Fruit fly (Drosophila melanogaster): ENCODE results near the gene CG33170.

Gene CG33170

DNA sequence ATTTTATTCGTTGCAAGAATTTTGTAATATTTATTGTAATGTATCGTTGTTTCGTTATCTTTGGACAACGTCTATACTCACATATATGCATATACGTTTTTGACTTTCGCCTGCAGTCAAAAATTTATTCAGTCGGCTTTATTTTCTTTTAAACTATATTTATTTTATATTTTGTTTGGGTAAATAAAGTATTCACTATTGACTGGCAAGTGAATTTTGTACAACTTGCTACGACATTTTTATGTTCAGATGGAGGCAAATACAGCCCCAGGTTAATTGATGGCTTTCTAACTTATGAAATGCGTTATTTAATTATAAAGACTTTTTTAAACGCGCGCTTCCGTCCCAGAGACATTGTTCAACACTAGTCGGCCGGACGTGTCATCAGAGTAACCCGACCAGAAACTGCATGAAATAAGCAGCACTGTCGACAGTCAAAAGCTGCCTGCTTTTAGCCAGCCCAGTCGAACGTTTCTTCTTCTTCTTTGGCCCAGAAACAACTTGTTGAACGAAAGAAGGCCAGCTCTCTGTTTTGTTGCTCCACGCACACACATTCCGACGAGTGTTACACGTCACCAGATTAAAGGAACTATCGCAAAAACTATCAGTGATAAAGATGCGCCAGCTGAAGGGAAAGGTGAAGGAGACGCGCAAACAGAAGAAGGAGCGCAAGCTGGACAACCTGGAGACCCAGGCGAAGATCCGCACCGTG is 877 bp upstream of the CG33170 start, which contains the start of gene CG33169 (continued):
- TF ChIP-seq CrebB (tag; optimal IDR thresholded peaks at IDR 0.05) (peak; percentile 82), gce (GFP tag; IDR thresholded peaks at IDR 0.05) (peak; percentile 72; the same call in 2 of the 3 replicates), Oli (tag; optimal IDR thresholded peaks at IDR 0.05) (peak; percentile 47), sima (GFP tag; optimal IDR thresholded peaks at IDR 0.05) (peak; percentile 28), Ets97D (GFP tag; optimal IDR thresholded peaks at IDR 0.05) (peak; percentile 98), toy (GFP tag; IDR thresholded peaks at IDR 0.05) (peak; percentile 50; the same call in 1 of the 2 replicates), sr (GFP tag; IDR thresholded peaks at IDR 0.05) (peak; percentile 68; the same call in 2 of the 3 replicates), Nf-YC (tag; optimal IDR thresholded peaks at IDR 0.05) (peak; percentile 73), bab2 (GFP tag; optimal IDR thresholded peaks at IDR 0.05) (peak; percentile 82), Kr (GFP tag; optimal IDR thresholded peaks at IDR 0.05) (no peak), scrt (GFP tag; optimal IDR thresholded peaks at IDR 0.05) (peak; percentile 100), Dbx (GFP tag; IDR thresholded peaks at IDR 0.05) (peak; percentile 93), en (GFP tag; optimal IDR thresholded peaks at IDR 0.05) (peak; percentile 46), MESR4 (GFP tag; optimal IDR thresholded peaks at IDR 0.05) (peak; percentile 90), Dref (GFP tag; IDR thresholded peaks at IDR 0.05) (peak; percentile 60), CG2678 (tag; optimal IDR thresholded peaks at IDR 0.05) (no peak), CG17186 (GFP tag; optimal IDR thresholded peaks at IDR 0.05) (peak; percentile 90), CG10959 (GFP tag; IDR thresholded peaks at IDR 0.05) (peak; percentile 56), az2 (GFP tag; optimal IDR thresholded peaks at IDR 0.05) (peak; percentile 68), bsh (GFP tag; optimal IDR thresholded peaks at IDR 0.05) (peak in 1 of 2 experiments; percentile 62), lbe (GFP tag; optimal IDR thresholded peaks at IDR 0.05) (peak; percentile 30), Mrtf (GFP tag; IDR thresholded peaks at IDR 0.05) (peak; percentile 75; the same call in 2 of the 3 replicates), nmo (GFP tag; optimal IDR thresholded peaks at IDR 0.05) (peak; percentile 85), CG2120 (GFP tag; optimal IDR thresholded peaks at IDR 0.05) (peak; percentile 91), HLHmδ (GFP tag; optimal IDR thresholded peaks at IDR 0.05) (peak; percentile 59), jigr1 (GFP tag; IDR thresholded peaks at IDR 0.05) (0 out of 3 replicates have a peak, but pooled peaks have one; percentile 49), CG8478 (optimal IDR thresholded peaks at IDR 0.05) (no peak), disco-r (GFP tag; optimal IDR thresholded peaks at IDR 0.05) (peak; percentile 81), CG4360 (GFP tag; IDR thresholded peaks at IDR 0.05) (peak; percentile 61; the same call in 1 of the 2 replicates), ci (GFP tag; IDR thresholded peaks at IDR 0.05) (peak; percentile 92), dpn (GFP tag; optimal IDR thresholded peaks at IDR 0.05) (peak; percentile 89 to 95), Drgx (GFP tag; IDR thresholded peaks at IDR 0.05) (peak; percentile 41; the same call in 1 of the 2 replicates), Asciz (GFP tag; optimal IDR thresholded peaks at IDR 0.05) (peak; percentile 49), Scr (GFP tag; IDR thresholded peaks at IDR 0.05; ENCODE audit: partially characterized antibody) (peak; percentile 62), sob (GFP tag; IDR thresholded peaks at IDR 0.05) (peak; percentile 98), Hsf (GFP tag; optimal IDR thresholded peaks at IDR 0.05) (peak; percentile 87), CG7271 (tag; optimal IDR thresholded peaks at IDR 0.05) (no peak), seq (GFP tag; IDR thresholded peaks at IDR 0.05) (no peak), peb (GFP tag; IDR thresholded peaks at IDR 0.05) (peak; percentile 67), Atf3 (GFP tag; optimal IDR thresholded peaks at IDR 0.05) (peak; percentile 96), CG16779 (GFP tag; IDR thresholded peaks at IDR 0.05) (peak; percentile 94), Hr78 (GFP tag; optimal IDR thresholded peaks at IDR 0.05) (no peak), Atf6 (GFP tag; IDR thresholded peaks at IDR 0.05) (peak; percentile 46; the same call in 1 of the 2 replicates), CG4617 (GFP tag; optimal IDR thresholded peaks at IDR 0.05; ENCODE audit: borderline replicate concordance) (peak; percentile 85), trh (GFP tag; optimal IDR thresholded peaks at IDR 0.05) (peak; percentile 65), dmrt11E (tag; optimal IDR thresholded peaks at IDR 0.05) (peak; percentile 41), CG15514 (GFP tag; optimal IDR thresholded peaks at IDR 0.05) (peak; percentile 91), CG18764 (GFP tag; optimal IDR thresholded peaks at IDR 0.05) (peak; percentile 80), NFAT (GFP tag; IDR thresholded peaks at IDR 0.05) (peak; percentile 96)

All from whole organism, embryonic.